Fruit fly (Drosophila melanogaster) whole organism, prepupa: ENCODE results near the gene Sems.

Experiments used
- CG10631 ChIP-seq: fragments of 200-800 bp; sonication (Bioruptor generic); optimal IDR thresholded peaks from 2 replicates; lab custom pipeline; 2016; ENCODE audit warnings: missing biosample characterization, missing genetic modification characterization
- CG10669 ChIP-seq: fragments of 200-800 bp; sonication (Bioruptor generic); optimal IDR thresholded peaks from 3 replicates; lab custom pipeline; 2018; ENCODE audit warnings: missing biosample characterization, mild to moderate bottlenecking, missing genetic modification characterization, moderate library complexity
- CG11762 ChIP-seq: fragments of 200-800 bp; sonication (Bioruptor generic); optimal IDR thresholded peaks from 3 replicates; lab custom pipeline; 2016; ENCODE audit warnings: missing biosample characterization, missing genetic modification characterization; ENCODE audit not compliant: insufficient read depth
- CG11902 ChIP-seq: fragments of 200-800 bp; sonication (Bioruptor generic); optimal IDR thresholded peaks from 3 replicates; lab custom pipeline; 2016; ENCODE audit warnings: missing biosample characterization, missing genetic modification characterization
- CG15336 ChIP-seq: fragments of 200-800 bp; sonication (Bioruptor generic); IDR thresholded peaks from 2 replicates; pipeline ENCODE4 v1.3.6; 2022; ENCODE audit warnings: missing biosample characterization, missing genetic modification characterization
- CG16779 ChIP-seq: fragments of 200-800 bp; sonication (Bioruptor generic); optimal IDR thresholded peaks from 3 replicates; lab custom pipeline; 2017; ENCODE audit warnings: missing biosample characterization, mild to moderate bottlenecking, missing genetic modification characterization
- CG3032 ChIP-seq: fragments of 200-800 bp; optimal IDR thresholded peaks from 2 replicates; lab custom pipeline; 2019; ENCODE audit warnings: missing biosample characterization, mild to moderate bottlenecking, missing genetic modification characterization, moderate library complexity
- CG31627 ChIP-seq: fragments of 200-800 bp; sonication (Bioruptor generic); optimal IDR thresholded peaks from 3 replicates; lab custom pipeline; 2016; ENCODE audit warnings: missing biosample characterization, missing genetic modification characterization
- CG32006 ChIP-seq: fragments of 200-800 bp; sonication (Bioruptor generic); optimal IDR thresholded peaks from 3 replicates; lab custom pipeline; 2017; ENCODE audit warnings: missing biosample characterization, mild to moderate bottlenecking, missing genetic modification characterization
- CG34406 ChIP-seq: fragments of 200-800 bp; sonication (Bioruptor generic); optimal IDR thresholded peaks from 3 replicates; lab custom pipeline; 2016; ENCODE audit warnings: missing biosample characterization, missing genetic modification characterization
- CG3919 ChIP-seq: fragments of 200-800 bp; sonication (Bioruptor generic); optimal IDR thresholded peaks from 3 replicates; lab custom pipeline; 2016; ENCODE audit warnings: missing biosample characterization, missing genetic modification characterization
- CG4318 ChIP-seq: fragments of 200-800 bp; sonication (Bioruptor generic); optimal IDR thresholded peaks from 3 replicates; lab custom pipeline; 2017; ENCODE audit warnings: missing biosample characterization, mild to moderate bottlenecking, missing genetic modification characterization
- CG6163 ChIP-seq: fragments of 200-800 bp; sonication (Bioruptor generic); IDR thresholded peaks from 3 replicates; pipeline ENCODE4 v1.3.6; 2022; ENCODE audit warnings: missing biosample characterization, missing genetic modification characterization
- CG6276 ChIP-seq: fragments of 200-800 bp; sonication (Bioruptor generic); optimal IDR thresholded peaks from 2 replicates; lab custom pipeline; 2017; ENCODE audit warnings: missing biosample characterization, mild to moderate bottlenecking, missing genetic modification characterization
- CG6792 ChIP-seq: fragments of 200-800 bp; sonication (Bioruptor generic); optimal IDR thresholded peaks from 3 replicates; lab custom pipeline; 2016; ENCODE audit warnings: missing biosample characterization, missing genetic modification characterization
- CG6808 ChIP-seq: fragments of 200-800 bp; sonication (Bioruptor generic); optimal IDR thresholded peaks from 3 replicates; lab custom pipeline; 2017; ENCODE audit warnings: missing biosample characterization, missing genetic modification characterization, mild to moderate bottlenecking, moderate library complexity, missing genetic modification reagents
- CG6854 ChIP-seq: fragments of 200-800 bp; sonication (Bioruptor generic); optimal IDR thresholded peaks from 2 replicates; lab custom pipeline; 2017; ENCODE audit warnings: missing biosample characterization, mild to moderate bottlenecking, missing genetic modification characterization
- CG8119 ChIP-seq: fragments of 200-800 bp; sonication (Bioruptor generic); IDR thresholded peaks from 3 replicates; pipeline ENCODE4 v1.3.6; 2022; ENCODE audit warnings: missing biosample characterization, missing genetic modification characterization
- CG8632 ChIP-seq: fragments of 200-800 bp; sonication (Bioruptor generic); optimal IDR thresholded peaks from 3 replicates; lab custom pipeline; 2016; ENCODE audit warnings: missing biosample characterization, missing genetic modification characterization
- CG9139 ChIP-seq: fragments of 200-800 bp; sonication (Bioruptor generic); optimal IDR thresholded peaks from 3 replicates; lab custom pipeline; 2017; ENCODE audit warnings: missing biosample characterization, mild to moderate bottlenecking, missing genetic modification characterization
- Eip78C ChIP-seq: fragments of 200-800 bp; sonication (Bioruptor generic); peaks from one replicate; lab custom pipeline; 2016; ENCODE audit warnings: missing biosample characterization, missing genetic modification characterization
- Ets21C ChIP-seq: fragments of 200-800 bp; sonication (Bioruptor generic); optimal IDR thresholded peaks from 3 replicates; lab custom pipeline; 2016; ENCODE audit warnings: missing biosample characterization, missing genetic modification characterization
- Ets96B ChIP-seq: fragments of 200-800 bp; optimal IDR thresholded peaks from 2 replicates; lab custom pipeline; 2019; ENCODE audit warnings: missing biosample characterization, mild to moderate bottlenecking, missing genetic modification characterization, moderate library complexity
- Gug ChIP-seq: fragments of 200-800 bp; sonication (Bioruptor generic); IDR thresholded peaks from 2 replicates; pipeline ENCODE4 v1.3.6; 2022; ENCODE audit warnings: missing biosample characterization, missing genetic modification characterization
- Hr39 ChIP-seq: fragments of 200-800 bp; sonication (Bioruptor generic); optimal IDR thresholded peaks from 2 replicates; lab custom pipeline; 2016; ENCODE audit warnings: missing biosample characterization, missing genetic modification characterization
- Hr4 ChIP-seq: fragments of 200-800 bp; sonication (Bioruptor generic); optimal IDR thresholded peaks from 3 replicates; lab custom pipeline; 2016; ENCODE audit warnings: missing biosample characterization, missing genetic modification characterization
- Lpt ChIP-seq: fragments of 200-800 bp; sonication (Bioruptor generic); optimal IDR thresholded peaks from 3 replicates; lab custom pipeline; 2016; ENCODE audit warnings: missing biosample characterization, missing genetic modification characterization
- Met ChIP-seq: fragments of 200-800 bp; sonication (Bioruptor generic); optimal IDR thresholded peaks from 3 replicates; lab custom pipeline; 2016; ENCODE audit warnings: missing biosample characterization, missing genetic modification characterization
- OdsH ChIP-seq: fragments of 200-800 bp; sonication (Bioruptor generic); optimal IDR thresholded peaks from 3 replicates; lab custom pipeline; 2016; ENCODE audit warnings: missing biosample characterization, missing genetic modification characterization
- Smox ChIP-seq: fragments of 200-800 bp; sonication (Bioruptor generic); optimal IDR thresholded peaks from 3 replicates; lab custom pipeline; 2016; ENCODE audit warnings: missing biosample characterization, missing genetic modification characterization
- Sox14 ChIP-seq: fragments of 200-800 bp; sonication (Bioruptor generic); optimal IDR thresholded peaks from 3 replicates; lab custom pipeline; 2016; ENCODE audit warnings: missing biosample characterization, missing genetic modification characterization
- achi ChIP-seq: fragments of 200-800 bp; sonication (Bioruptor generic); optimal IDR thresholded peaks from 3 replicates; lab custom pipeline; 2016; ENCODE audit warnings: missing biosample characterization, missing genetic modification characterization
- dac ChIP-seq: fragments of 200-800 bp; sonication (Bioruptor generic); optimal IDR thresholded peaks from 2 replicates; lab custom pipeline; 2017; ENCODE audit warnings: missing biosample characterization, mild to moderate bottlenecking, missing genetic modification characterization
- dsx ChIP-seq: fragments of 200-800 bp; optimal IDR thresholded peaks from 3 replicates; lab custom pipeline; 2019; ENCODE audit warnings: missing biosample characterization, mild to moderate bottlenecking, missing genetic modification characterization, moderate library complexity; ENCODE audit not compliant: poor library complexity, severe bottlenecking
- eg ChIP-seq: fragments of 200-800 bp; sonication (Bioruptor generic); IDR thresholded peaks from 3 replicates; pipeline ENCODE4 v1.3.6; 2022; ENCODE audit warnings: missing biosample characterization, missing genetic modification characterization
- fd85E ChIP-seq: fragments of 200-800 bp; sonication (Bioruptor generic); optimal IDR thresholded peaks from 3 replicates; lab custom pipeline; 2016; ENCODE audit warnings: missing biosample characterization, missing genetic modification characterization
- net ChIP-seq: fragments of 200-800 bp; sonication (Bioruptor generic); optimal IDR thresholded peaks from 3 replicates; lab custom pipeline; 2016; ENCODE audit warnings: missing biosample characterization, missing genetic modification characterization
- pdm3 ChIP-seq: fragments of 200-800 bp; sonication (Bioruptor generic); optimal IDR thresholded peaks from 3 replicates; lab custom pipeline; 2016; ENCODE audit warnings: missing biosample characterization, missing genetic modification characterization
- salr ChIP-seq, 2 experiments: fragments of 200-800 bp; sonication (Bioruptor generic); optimal IDR thresholded peaks; 3 replicates each; lab custom pipeline; 2016 to 2018; ENCODE audit warnings: missing biosample characterization in 2 of 2, missing genetic modification characterization in 2 of 2, mild to moderate bottlenecking in 1 of 2
- spab ChIP-seq: fragments of 200-800 bp; sonication (Bioruptor generic); optimal IDR thresholded peaks from 2 replicates; lab custom pipeline; 2017; ENCODE audit warnings: missing biosample characterization, mild to moderate bottlenecking, missing genetic modification characterization, missing genetic modification reagents
- ss ChIP-seq, 2 experiments: fragments of 200-800 bp; sonication (Bioruptor generic); optimal IDR thresholded peaks; 2 replicates in 1 of 2; 3 replicates in 1 of 2; lab custom pipeline; 2017 to 2018; ENCODE audit warnings: mild to moderate bottlenecking in 2 of 2, missing biosample characterization in 2 of 2, missing genetic modification characterization in 2 of 2, moderate library complexity in 1 of 2
- svp ChIP-seq: fragments of 200-800 bp; sonication (Bioruptor generic); peaks from one replicate; lab custom pipeline; 2016; ENCODE audit warnings: missing biosample characterization, missing genetic modification characterization

Gene Sems

DNA sequence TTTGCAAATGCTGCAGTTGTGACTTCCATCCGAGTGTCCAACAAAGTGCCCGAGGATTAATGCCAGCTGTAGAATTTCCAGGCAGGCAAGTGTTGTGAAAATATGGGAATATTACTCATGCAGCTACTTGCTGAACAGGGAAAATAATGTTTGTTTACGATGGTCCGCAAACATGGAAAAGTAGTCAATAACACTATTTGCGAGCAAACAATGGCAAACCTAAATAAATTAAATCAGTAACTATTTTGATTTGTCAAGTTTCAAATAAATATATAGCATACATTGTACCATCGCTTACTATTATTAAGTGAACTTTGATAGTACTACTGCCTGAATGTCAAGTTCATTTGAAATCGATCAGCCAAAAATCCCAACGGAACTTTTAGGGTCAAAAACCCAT lies 41.4 kb downstream of the Sems start:
- no peak for TF ChIP-seq CG31627 (GFP tag; lab: Kevin White, UChicago)
- peak; percentile 15 for TF ChIP-seq svp (GFP tag; lab: Kevin White, UChicago)

DNA sequence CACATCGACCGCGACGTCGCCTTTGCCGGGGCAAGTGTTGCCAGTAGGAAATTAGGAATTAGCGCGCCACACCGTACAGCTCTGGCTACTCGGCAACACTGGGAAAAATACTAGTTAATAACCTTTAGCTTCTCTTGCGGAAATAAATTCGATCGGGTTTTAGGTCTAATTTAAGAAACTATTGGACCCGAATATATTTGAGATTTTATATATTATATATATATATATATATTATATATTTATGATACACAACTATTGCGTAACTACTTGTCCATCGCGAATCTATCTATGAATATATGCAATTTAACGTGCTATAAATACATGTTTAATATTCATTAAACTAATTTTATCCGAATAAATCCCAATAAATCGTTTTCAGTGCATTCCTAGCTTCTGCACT lies 42.2 kb downstream of the Sems start:
- TF ChIP-seq CG11762 (GFP tag; lab: Kevin White, UChicago) (no peak), dsx (GFP tag; lab: Kevin White, UChicago) (peak; percentile 27), Lpt (peak; percentile 9), svp (GFP tag; lab: Kevin White, UChicago) (no peak), CG10669 (GFP tag; lab: Kevin White, UChicago) (peak; percentile 11), CG11902 (no peak), Ets96B (tag; lab: Kevin White, UChicago) (peak; percentile 51), CG8632 (GFP tag; lab: Kevin White, UChicago) (peak; percentile 3), fd85E (GFP tag; lab: Kevin White, UChicago) (no peak), ss (GFP tag; optimal IDR thresholded peaks at IDR 0.05; lab: Kevin White, UChicago) (peak; percentile 12 to 29), CG32006 (GFP tag; lab: Kevin White, UChicago) (peak; percentile 86), Eip78C (peak; percentile 14), CG6163 (GFP tag; lab: Robert Waterston, UW) (peak; percentile 32; the same call in 1 of the 3 replicates), salr (GFP tag; optimal IDR thresholded peaks at IDR 0.05; lab: Kevin White, UChicago) (no peak), CG6808 (GFP tag; lab: Kevin White, UChicago) (peak; percentile 23), Ets21C (GFP tag; lab: Kevin White, UChicago) (no peak), net (GFP tag; lab: Kevin White, UChicago) (no peak), OdsH (GFP tag; lab: Kevin White, UChicago) (peak; percentile 25), CG15336 (GFP tag; lab: Robert Waterston, UW) (peak; percentile 78), CG6854 (GFP tag; lab: Kevin White, UChicago) (no peak), CG4318 (GFP tag; lab: Kevin White, UChicago) (peak; percentile 72), spab (GFP tag; lab: Kevin White, UChicago) (peak; percentile 31), CG6792 (GFP tag; lab: Kevin White, UChicago) (no peak), pdm3 (no peak), CG34406 (peak; percentile 32), Hr4 (peak; percentile 29), CG9139 (GFP tag; lab: Kevin White, UChicago) (no peak), CG10631 (GFP tag; lab: Kevin White, UChicago) (peak; percentile 68), Gug (GFP tag; lab: Robert Waterston, UW) (peak; percentile 54), CG16779 (tag; lab: Kevin White, UChicago) (peak; percentile 44), CG6276 (peak; percentile 78), Smox (GFP tag; lab: Kevin White, UChicago) (no peak), Sox14 (no peak), CG3032 (tag; lab: Kevin White, UChicago) (peak; percentile 69), CG3919 (no peak), Met (no peak), CG8119 (GFP tag; lab: Robert Waterston, UW) (peak; percentile 76), Hr39 (GFP tag; lab: Kevin White, UChicago) (no peak), achi (GFP tag; lab: Kevin White, UChicago) (peak; percentile 67), eg (GFP tag; lab: Robert Waterston, UW) (peak; percentile 47; the same call in 2 of the 3 replicates), dac (GFP tag; lab: Kevin White, UChicago) (peak; percentile 17)
- TF ChIP-seq, all 60 proteins: peak for 25
